Worm (Caenorhabditis elegans) whole organism, late embryonic: Measurements from ENCODE around the gene enu-3.2.
A peak's percentile ranks its signal among the peaks of the same experiment; 100 is the strongest.

Source experiments
- C08G9.2 ChIP-seq: sonication (generic microtip); optimal IDR thresholded peaks from 2 replicates; lab custom pipeline; 2016; ENCODE audit warnings: mild to moderate bottlenecking, missing genetic modification characterization, moderate library complexity, missing compliant biosample characterization
- K09A11.1 ChIP-seq: sonication (generic microtip); optimal IDR thresholded peaks from 2 replicates; lab custom pipeline; 2017; ENCODE audit warnings: antibody characterized with exemption, mild to moderate bottlenecking, missing genetic modification characterization, missing compliant biosample characterization; ENCODE audit not compliant: insufficient read depth
- ceh-14 ChIP-seq: sonication (generic microtip); optimal IDR thresholded peaks from 2 replicates; lab custom pipeline; 2016; ENCODE audit warnings: missing genotype, missing genetic modification characterization, missing compliant biosample characterization
- ceh-18 ChIP-seq: sonication (generic microtip); optimal IDR thresholded peaks from 2 replicates; lab custom pipeline; 2016; ENCODE audit warnings: missing genetic modification characterization, missing compliant biosample characterization
- ceh-2 ChIP-seq: sonication (generic microtip); optimal IDR thresholded peaks from 2 replicates; lab custom pipeline; 2016; ENCODE audit warnings: missing genotype, missing genetic modification characterization, missing compliant biosample characterization
- ceh-24 ChIP-seq: sonication (generic microtip); optimal IDR thresholded peaks from 2 replicates; lab custom pipeline; 2016; ENCODE audit warnings: mild to moderate bottlenecking, missing genetic modification characterization, missing compliant biosample characterization
- ceh-31 ChIP-seq: sonication (generic microtip); optimal IDR thresholded peaks from 2 replicates; lab custom pipeline; 2016; ENCODE audit warnings: missing genetic modification characterization, missing compliant biosample characterization
- ceh-34 ChIP-seq: sonication (generic microtip); optimal IDR thresholded peaks from 2 replicates; lab custom pipeline; 2016; ENCODE audit warnings: mild to moderate bottlenecking, missing genetic modification characterization, missing compliant biosample characterization
- ceh-45 ChIP-seq: fragments of 200-800 bp; sonication (Bioruptor generic); IDR thresholded peaks from 2 replicates; pipeline ENCODE4 v1.3.6; 2022; ENCODE audit warnings: missing genetic modification reagents, missing genetic modification characterization, missing compliant biosample characterization
- ceh-48 ChIP-seq: sonication (generic microtip); optimal IDR thresholded peaks from 2 replicates; lab custom pipeline; 2016; ENCODE audit warnings: missing genetic modification characterization, inconsistent platforms, missing compliant biosample characterization
- ceh-6 ChIP-seq: fragments of 200-800 bp; sonication (Bioruptor generic); optimal IDR thresholded peaks from 2 replicates; lab custom pipeline; 2018; ENCODE audit warnings: mild to moderate bottlenecking, missing genetic modification characterization, missing compliant biosample characterization
- dve-1 ChIP-seq: sonication (generic microtip); optimal IDR thresholded peaks from 2 replicates; lab custom pipeline; 2017; ENCODE audit warnings: antibody characterized with exemption, mild to moderate bottlenecking, missing genetic modification characterization, missing compliant biosample characterization
- elt-2 ChIP-seq: sonication (generic microtip); optimal IDR thresholded peaks from 2 replicates; lab custom pipeline; 2016; ENCODE audit warnings: missing genetic modification reagents, missing genetic modification characterization, missing compliant biosample characterization
- ets-4 ChIP-seq: sonication (generic microtip); optimal IDR thresholded peaks from 2 replicates; lab custom pipeline; 2016; ENCODE audit warnings: missing genetic modification characterization, missing compliant biosample characterization
- eyg-1 ChIP-seq: sonication (generic microtip); optimal IDR thresholded peaks from 2 replicates; lab custom pipeline; 2016; ENCODE audit warnings: missing genotype, missing genetic modification characterization, missing compliant biosample characterization
- fax-1 ChIP-seq: sonication (generic microtip); optimal IDR thresholded peaks from 2 replicates; lab custom pipeline; 2016; ENCODE audit warnings: missing genotype, missing genetic modification characterization, missing compliant biosample characterization
- fkh-6 ChIP-seq: sonication (generic microtip); optimal IDR thresholded peaks from 2 replicates; lab custom pipeline; 2016; ENCODE audit warnings: missing genetic modification characterization, missing compliant biosample characterization
- hlh-13 ChIP-seq: fragments of 200-800 bp; sonication (Bioruptor generic); optimal IDR thresholded peaks from 2 replicates; lab custom pipeline; 2018; ENCODE audit warnings: mild to moderate bottlenecking, missing genetic modification characterization, missing compliant biosample characterization
- hlh-15 ChIP-seq: sonication (generic microtip); optimal IDR thresholded peaks from 2 replicates; lab custom pipeline; 2016; ENCODE audit warnings: missing genetic modification characterization, missing compliant biosample characterization
- hlh-30 ChIP-seq: sonication (generic microtip); optimal IDR thresholded peaks from 2 replicates; lab custom pipeline; 2017; ENCODE audit warnings: antibody characterized with exemption, missing genetic modification characterization, missing compliant biosample characterization; ENCODE audit not compliant: insufficient read depth
- hlh-8 ChIP-seq: sonication (generic microtip); optimal IDR thresholded peaks from 2 replicates; lab custom pipeline; 2016; ENCODE audit warnings: missing genotype, missing genetic modification characterization, missing compliant biosample characterization
- lim-6 ChIP-seq: sonication (generic microtip); optimal IDR thresholded peaks from 2 replicates; lab custom pipeline; 2016; ENCODE audit warnings: missing genetic modification characterization, missing compliant biosample characterization
- lin-11 ChIP-seq: fragments of 200-800 bp; sonication (Bioruptor generic); optimal IDR thresholded peaks from 2 replicates; lab custom pipeline; 2018; ENCODE audit warnings: mild to moderate bottlenecking, missing genetic modification characterization, missing compliant biosample characterization
- nfya-1 ChIP-seq: sonication (generic microtip); optimal IDR thresholded peaks from 2 replicates; lab custom pipeline; 2017; ENCODE audit warnings: missing genetic modification characterization, mild to moderate bottlenecking, missing compliant biosample characterization, antibody characterized with exemption, moderate library complexity
- odd-2 ChIP-seq: sonication (generic microtip); optimal IDR thresholded peaks from 2 replicates; lab custom pipeline; 2017; ENCODE audit warnings: antibody characterized with exemption, mild to moderate bottlenecking, missing genetic modification characterization, missing compliant biosample characterization
- pag-3 ChIP-seq: sonication (generic microtip); optimal IDR thresholded peaks from 2 replicates; lab custom pipeline; 2016; ENCODE audit warnings: missing compliant biosample characterization, missing genetic modification characterization, borderline replicate concordance
- pax-1 ChIP-seq: fragments of 150-350 bp; optimal IDR thresholded peaks from 2 replicates; lab custom pipeline; 2014; ENCODE audit warnings: missing biosample characterization, missing genetic modification characterization
- ref-2 ChIP-seq: sonication (generic microtip); optimal IDR thresholded peaks from 2 replicates; lab custom pipeline; 2016; ENCODE audit warnings: missing genetic modification characterization, missing compliant biosample characterization
- rnt-1 ChIP-seq: sonication (generic microtip); optimal IDR thresholded peaks from 2 replicates; lab custom pipeline; 2016; ENCODE audit warnings: missing genetic modification characterization, missing compliant biosample characterization
- sdc-2 ChIP-seq: sonication (generic microtip); optimal IDR thresholded peaks from 2 replicates; lab custom pipeline; 2016; ENCODE audit warnings: missing genotype, missing genetic modification characterization, missing compliant biosample characterization
- sox-2 ChIP-seq: fragments of 200-800 bp; sonication (Bioruptor generic); IDR thresholded peaks from 2 replicates; pipeline ENCODE4 v1.3.6; 2022; ENCODE audit warnings: missing genetic modification reagents, missing genetic modification characterization, missing compliant biosample characterization
- sox-4 ChIP-seq: sonication (generic microtip); optimal IDR thresholded peaks from 2 replicates; lab custom pipeline; 2017; ENCODE audit warnings: mild to moderate bottlenecking, missing genetic modification characterization, inconsistent platforms, missing compliant biosample characterization
- tbx-2 ChIP-seq: sonication (generic microtip); optimal IDR thresholded peaks from 2 replicates; lab custom pipeline; 2016; ENCODE audit warnings: missing genetic modification characterization, missing compliant biosample characterization
- tbx-7 ChIP-seq: sonication (generic microtip); optimal IDR thresholded peaks from 2 replicates; lab custom pipeline; 2016; ENCODE audit warnings: missing genotype, missing genetic modification characterization, missing compliant biosample characterization
- unc-3 ChIP-seq, 2 experiments: fragments of 200-800 bp in 1 of 2; sonication (Bioruptor generic) in 1 of 2; sonication (generic microtip) in 1 of 2; conservative IDR thresholded peaks in 1 of 2; optimal IDR thresholded peaks in 1 of 2; 2 replicates each; pipeline versions ENCODE4 v1.3.6 to Lab custom; 2016 to 2022; ENCODE audit warnings: missing compliant biosample characterization in 2 of 2, missing genetic modification characterization in 2 of 2, missing genetic modification reagents in 1 of 2
- unc-42 ChIP-seq: sonication (generic microtip); optimal IDR thresholded peaks from 2 replicates; lab custom pipeline; 2016; ENCODE audit warnings: missing genotype, missing genetic modification characterization, missing compliant biosample characterization
- unc-55 ChIP-seq: sonication (generic microtip); optimal IDR thresholded peaks from 2 replicates; lab custom pipeline; 2017; ENCODE audit warnings: missing biosample characterization, missing genetic modification reagents, missing genetic modification characterization
- unc-86 ChIP-seq: sonication (generic microtip); optimal IDR thresholded peaks from 2 replicates; lab custom pipeline; 2016; ENCODE audit warnings: missing genetic modification characterization, missing compliant biosample characterization

enu-3.2 gene

ce11 chrIII:4756983-4757382 is 28.1 kb downstream of the enu-3.2 start, which contains the start of gene fbxl-2 (continued):
- TF ChIP-seq sdc-2 (tag; lab: Kevin White, UChicago) (peak; percentile 61), ets-4 (tag; lab: Kevin White, UChicago) (peak; percentile 95), unc-3 (GFP tag; conservative IDR thresholded peaks at IDR 0.05; lab: Robert Waterston, UW) (peak; percentile 70), unc-3 (tag; optimal IDR thresholded peaks at IDR 0.05; lab: Kevin White, UChicago) (peak; percentile 49), odd-2 (tag; lab: Kevin White, UChicago) (no peak), elt-2 (tag; lab: Kevin White, UChicago) (peak; percentile 88), fkh-6 (peak; percentile 40), sox-4 (peak; percentile 57), tbx-2 (peak; percentile 71), dve-1 (tag; lab: Kevin White, UChicago) (peak; percentile 89), unc-86 (peak; percentile 76), lim-6 (tag; lab: Kevin White, UChicago) (peak; percentile 58), sox-2 (GFP tag; lab: Robert Waterston, UW) (no peak; the same call in 1 of the 2 replicates), hlh-13 (no peak), eyg-1 (tag; lab: Kevin White, UChicago) (no peak), fax-1 (tag; lab: Kevin White, UChicago) (peak; percentile 16), ceh-14 (tag; lab: Kevin White, UChicago) (peak; percentile 89), K09A11.1 (tag; lab: Kevin White, UChicago) (no peak)

DNA sequence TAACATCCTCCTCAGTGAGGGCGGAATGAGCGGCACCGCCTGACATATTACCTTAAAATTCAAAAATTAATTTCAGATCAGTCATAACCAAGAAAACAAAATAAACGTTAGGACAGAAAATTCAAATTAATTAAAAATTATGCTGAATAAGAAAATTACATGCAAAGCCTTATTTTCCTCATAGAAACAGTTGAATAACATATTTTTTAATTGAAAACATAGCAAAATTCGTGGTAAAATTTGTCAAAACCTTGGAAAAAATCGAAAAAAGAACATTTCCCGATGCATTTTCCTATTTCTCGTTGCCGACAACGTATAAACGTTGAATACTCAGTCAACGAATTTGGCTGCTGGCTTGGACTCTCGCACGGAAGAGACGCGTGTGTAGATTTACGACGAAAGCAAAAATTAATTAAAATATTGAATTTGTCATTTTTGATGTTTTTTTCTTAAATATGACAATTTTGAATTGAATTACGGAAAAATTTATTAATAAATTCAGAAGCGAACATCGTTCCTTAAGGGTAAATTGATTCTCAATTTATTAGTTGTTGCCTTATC is 31.0 kb downstream of the enu-3.2 start, which contains the start of the genes rps-0 and rbg-3:
Gene rps-0, minus strand, starts transcription at position 51 of the 561 bp plus-strand sequence.
Gene rbg-3, plus strand, starts transcription at position 424 of the 561 bp plus-strand sequence.
- TF ChIP-seq elt-2 (tag; lab: Kevin White, UChicago) (peak; percentile 33), hlh-30 (tag; lab: Kevin White, UChicago) (peak; percentile 19), ceh-34 (tag; lab: Kevin White, UChicago) (peak; percentile 22), unc-42 (peak; percentile 96), ceh-45 (GFP tag; lab: Robert Waterston, UW) (no peak), ceh-6 (GFP tag; lab: Kevin White, UChicago) (no peak), ceh-18 (peak; percentile 68), ceh-48 (peak; percentile 9), unc-55 (peak; percentile 57), dve-1 (tag; lab: Kevin White, UChicago) (peak; percentile 67), nfya-1 (tag; lab: Kevin White, UChicago) (peak; percentile 87), ceh-14 (tag; lab: Kevin White, UChicago) (peak; percentile 70), ets-4 (tag; lab: Kevin White, UChicago) (peak; percentile 70), ceh-24 (no peak), rnt-1 (tag; lab: Kevin White, UChicago) (peak; percentile 21), ceh-2 (tag; lab: Kevin White, UChicago) (peak; percentile 1), lin-11 (no peak), tbx-2 (peak; percentile 56), pax-1 (tag; lab: Kevin White, UChicago) (peak; percentile 92), tbx-7 (tag; lab: Kevin White, UChicago) (peak; percentile 9), pag-3 (tag; lab: Kevin White, UChicago) (no peak), ceh-31 (tag; lab: Kevin White, UChicago) (peak; percentile 75), unc-86 (peak; percentile 4), eyg-1 (tag; lab: Kevin White, UChicago) (no peak), hlh-15 (tag; lab: Kevin White, UChicago) (no peak), ref-2 (tag; lab: Kevin White, UChicago) (peak; percentile 29)

ce11 chrIII:4748666-4749065 is 36.4 kb downstream of the enu-3.2 start:
- TF ChIP-seq C08G9.2 (peak; percentile 22), hlh-8 (tag; lab: Kevin White, UChicago) (no peak)
